Worm (Caenorhabditis elegans) whole organism, L4 larva: ENCODE results near the gene ife-3.
A peak's percentile ranks its signal among the peaks of the same experiment; 100 is the strongest.

Source experiments
- F10B5.3 ChIP-seq: sonication (generic microtip); optimal IDR thresholded peaks from 2 replicates; lab custom pipeline; 2016; ENCODE audit warnings: mild to moderate bottlenecking, missing genetic modification characterization, missing compliant biosample characterization
- F26F4.8 ChIP-seq: fragments of 200-800 bp; sonication (Bioruptor generic); conservative IDR thresholded peaks from 2 replicates; pipeline ENCODE4 v1.3.6; 2022; ENCODE audit warnings: missing genetic modification characterization, missing compliant biosample characterization
- ZK546.5 ChIP-seq, 2 experiments: sonication (generic microtip); optimal IDR thresholded peaks; 2 replicates each; lab custom pipeline; 2017; ENCODE audit warnings: missing biosample characterization in 2 of 2, missing genetic modification characterization in 2 of 2
- aha-1 ChIP-seq: fragments of 150-350 bp; peaks from one replicate; lab custom pipeline; 2014; ENCODE audit warnings: missing biosample characterization, missing genetic modification characterization
- aly-2 ChIP-seq: sonication (generic microtip); optimal IDR thresholded peaks from 2 replicates; lab custom pipeline; 2018; ENCODE audit warnings: missing biosample characterization, missing genetic modification characterization
- ceh-20 ChIP-seq: fragments of 200-800 bp; sonication (Bioruptor generic); IDR thresholded peaks from 2 replicates; pipeline ENCODE4 v1.3.6; 2022; ENCODE audit warnings: missing genetic modification reagents, missing genetic modification characterization, missing compliant biosample characterization
- ceh-32 ChIP-seq: sonication (generic microtip); optimal IDR thresholded peaks from 2 replicates; lab custom pipeline; 2016; ENCODE audit warnings: mild to moderate bottlenecking, missing genetic modification characterization, missing compliant biosample characterization; ENCODE audit not compliant: poor library complexity
- ces-1 ChIP-seq: fragments of 150-350 bp; sonication (generic microtip); optimal IDR thresholded peaks from 4 replicates; lab custom pipeline; 2014; ENCODE audit warnings: missing biosample characterization, missing genetic modification reagents, missing genetic modification characterization
- daf-12 ChIP-seq: fragments of 150-350 bp; optimal IDR thresholded peaks from 2 replicates; lab custom pipeline; 2014; ENCODE audit warnings: missing biosample characterization, missing genetic modification reagents, missing genetic modification characterization
- dmd-6 ChIP-seq: fragments of 200-800 bp; sonication (Bioruptor generic); IDR thresholded peaks from 2 replicates; pipeline ENCODE4 v1.3.6; 2022; ENCODE audit warnings: missing genetic modification reagents, missing genetic modification characterization, missing compliant biosample characterization
- dmd-8 ChIP-seq: fragments of 200-800 bp; sonication (Bioruptor generic); IDR thresholded peaks from 2 replicates; pipeline ENCODE4 v1.3.6; 2022; ENCODE audit warnings: missing genetic modification characterization, missing compliant biosample characterization
- dmd-9 ChIP-seq: fragments of 200-800 bp; sonication (Bioruptor generic); IDR thresholded peaks from 2 replicates; pipeline ENCODE4 v1.3.6; 2022; ENCODE audit warnings: missing genetic modification reagents, missing genetic modification characterization, missing compliant biosample characterization
- dpl-1 ChIP-seq: fragments of 150-350 bp; optimal IDR thresholded peaks from 2 replicates; lab custom pipeline; 2014; ENCODE audit warnings: missing biosample characterization, missing genetic modification reagents, missing genetic modification characterization
- dve-1 ChIP-seq: sonication (generic microtip); optimal IDR thresholded peaks from 2 replicates; lab custom pipeline; 2017; ENCODE audit warnings: antibody characterized with exemption, mild to moderate bottlenecking, missing genetic modification characterization, missing compliant biosample characterization; ENCODE audit not compliant: insufficient read depth
- hlh-11 ChIP-seq: fragments of 200-800 bp; sonication (Bioruptor generic); optimal IDR thresholded peaks from 2 replicates; lab custom pipeline; 2018; ENCODE audit warnings: mild to moderate bottlenecking, missing genetic modification characterization, missing compliant biosample characterization
- hlh-30 ChIP-seq: sonication (generic microtip); optimal IDR thresholded peaks from 2 replicates; lab custom pipeline; 2017; ENCODE audit warnings: antibody characterized with exemption, mild to moderate bottlenecking, missing genetic modification characterization, missing compliant biosample characterization; ENCODE audit not compliant: insufficient read depth
- jun-1 ChIP-seq: fragments of 150-350 bp; optimal IDR thresholded peaks from 2 replicates; lab custom pipeline; 2014; ENCODE audit warnings: missing biosample characterization, missing genetic modification reagents, missing genetic modification characterization
- lin-39 ChIP-seq: fragments of 150-350 bp; optimal IDR thresholded peaks from 2 replicates; lab custom pipeline; 2014; ENCODE audit warnings: missing biosample characterization, missing genetic modification reagents, missing genetic modification characterization
- lir-3 ChIP-seq: sonication (generic microtip); optimal IDR thresholded peaks from 2 replicates; lab custom pipeline; 2016; ENCODE audit warnings: mild to moderate bottlenecking, missing genetic modification characterization, missing compliant biosample characterization
- madf-5 ChIP-seq, 2 experiments: fragments of 200-800 bp; sonication (Bioruptor generic); IDR thresholded peaks; 2 replicates each; pipeline ENCODE4 v1.3.6; 2022; ENCODE audit warnings: missing compliant biosample characterization in 2 of 2, missing genetic modification characterization in 2 of 2
- mdt-29 ChIP-seq: fragments of 200-800 bp; sonication (Bioruptor generic); IDR thresholded peaks from 2 replicates; pipeline ENCODE4 v1.3.6; 2022; ENCODE audit warnings: missing genetic modification reagents, missing genetic modification characterization, missing compliant biosample characterization
- mxl-2 ChIP-seq: fragments of 200-800 bp; sonication (Bioruptor generic); conservative IDR thresholded peaks from 2 replicates; pipeline ENCODE4 v1.3.6; 2022; ENCODE audit warnings: missing genetic modification reagents, missing genetic modification characterization, missing compliant biosample characterization
- nhr-11 ChIP-seq: fragments of 150-350 bp; optimal IDR thresholded peaks from 2 replicates; lab custom pipeline; 2014; ENCODE audit warnings: missing biosample characterization, missing genetic modification characterization
- nhr-111 ChIP-seq: fragments of 200-800 bp; sonication (Bioruptor generic); optimal IDR thresholded peaks from 2 replicates; lab custom pipeline; 2018; ENCODE audit warnings: mild to moderate bottlenecking, missing genetic modification characterization, missing compliant biosample characterization
- nhr-25 ChIP-seq: sonication (generic microtip); optimal IDR thresholded peaks from 2 replicates; lab custom pipeline; 2017; ENCODE audit warnings: missing genetic modification characterization, mild to moderate bottlenecking, missing compliant biosample characterization, antibody characterized with exemption, moderate library complexity, borderline replicate concordance; ENCODE audit not compliant: insufficient read depth
- nhr-28 ChIP-seq: fragments of 150-350 bp; optimal IDR thresholded peaks from 2 replicates; lab custom pipeline; 2014; ENCODE audit warnings: missing biosample characterization, missing genetic modification characterization
- nhr-48 ChIP-seq: sonication (generic microtip); optimal IDR thresholded peaks from 2 replicates; lab custom pipeline; 2016; ENCODE audit warnings: mild to moderate bottlenecking, missing genetic modification characterization, missing compliant biosample characterization
- php-3 ChIP-seq: fragments of 200-800 bp; sonication (Bioruptor generic); IDR thresholded peaks from 2 replicates; pipeline ENCODE4 v1.3.6; 2022; ENCODE audit warnings: missing genetic modification reagents, missing genetic modification characterization, missing compliant biosample characterization
- pqm-1 ChIP-seq: sonication (generic microtip); optimal IDR thresholded peaks from 2 replicates; lab custom pipeline; 2017; ENCODE audit warnings: missing biosample characterization, missing genetic modification characterization
- snpc-1.2 ChIP-seq: fragments of 200-800 bp; sonication (Bioruptor generic); IDR thresholded peaks from 2 replicates; pipeline ENCODE4 v1.3.6; 2022; ENCODE audit warnings: missing genetic modification reagents, missing genetic modification characterization, missing compliant biosample characterization
- spr-1 ChIP-seq: sonication (generic microtip); optimal IDR thresholded peaks from 2 replicates; lab custom pipeline; 2016; ENCODE audit warnings: mild to moderate bottlenecking, missing genetic modification characterization, missing compliant biosample characterization
- tag-97 ChIP-seq: fragments of 200-800 bp; sonication (Bioruptor generic); IDR thresholded peaks from 2 replicates; pipeline ENCODE4 v1.3.6; 2022; ENCODE audit warnings: missing genetic modification characterization, missing compliant biosample characterization
- tra-1 ChIP-seq: fragments of 200-800 bp; sonication (Bioruptor generic); IDR thresholded peaks from 2 replicates; pipeline ENCODE4 v1.3.6; 2022; ENCODE audit warnings: missing genetic modification reagents, missing genetic modification characterization, missing compliant biosample characterization
- unc-62 ChIP-seq, 3 experiments: fragments of 150-350 bp in 1 of 3; sonication (generic microtip); optimal IDR thresholded peaks in 2 of 3; peaks in 1 of 3; 1 replicate in 1 of 3; 2 replicates in 2 of 3; lab custom pipeline; 2014 to 2017; ENCODE audit warnings: missing biosample characterization in 3 of 3, missing genetic modification characterization in 3 of 3, missing genetic modification reagents in 3 of 3, missing genotype in 1 of 3
- vab-7 ChIP-seq: fragments of 200-800 bp; sonication (Bioruptor generic); IDR thresholded peaks from 2 replicates; pipeline ENCODE4 v1.3.6; 2022; ENCODE audit warnings: missing genetic modification reagents, missing genetic modification characterization, missing compliant biosample characterization
- zag-1 ChIP-seq: fragments of 150-350 bp; optimal IDR thresholded peaks from 2 replicates; lab custom pipeline; 2014; ENCODE audit warnings: missing biosample characterization, missing genetic modification characterization

The ife-3 gene

DNA sequence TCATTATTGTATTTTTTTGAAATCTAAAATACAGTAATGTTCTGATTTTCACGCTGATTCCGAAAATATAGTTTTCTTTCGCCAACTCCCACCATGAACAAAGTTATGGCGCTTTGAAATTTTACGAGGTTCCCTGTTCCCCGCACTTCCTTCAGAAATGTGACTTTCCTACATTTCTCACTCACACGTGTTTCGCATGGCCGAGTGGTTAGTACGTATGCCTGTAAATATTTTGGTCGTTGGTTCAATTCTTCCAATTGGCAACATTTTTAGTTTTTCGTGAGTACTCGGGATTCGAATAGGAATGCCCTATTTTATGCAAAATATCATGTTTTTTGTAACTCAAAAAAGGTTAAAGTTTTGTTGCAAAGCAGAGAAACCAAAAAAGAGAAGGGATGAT is 45.7 kb upstream of the ife-3 start (continued):
- TF ChIP-seq hlh-30 (peak; percentile 62), php-3 (GFP tag; lab: Robert Waterston, UW) (peak; percentile 76), dmd-9 (GFP tag; lab: Robert Waterston, UW) (0 out of 2 replicates have a peak, but pooled peaks have one; percentile 10), daf-12 (tag; lab: Kevin White, UChicago) (no peak), ceh-32 (tag; lab: Kevin White, UChicago) (peak; percentile 7), hlh-11 (no peak), lir-3 (tag; lab: Kevin White, UChicago) (peak; percentile 37), nhr-48 (tag; lab: Kevin White, UChicago) (peak; percentile 5), lin-39 (no peak), pqm-1 (tag; lab: Kevin White, UChicago) (no peak), aha-1 (peak; percentile 87), tag-97 (no peak)

- TF ChIP-seq unc-62 (GFP tag; optimal IDR thresholded peaks at IDR 0.05 in 1 of 2; lab: Kevin White, UChicago) (no peak), unc-62 (tag; optimal IDR thresholded peaks at IDR 0.05; lab: Kevin White, UChicago) (no peak), aly-2 (tag; lab: Kevin White, UChicago) (no peak), madf-5 (GFP tag; IDR thresholded peaks at IDR 0.05; lab: Robert Waterston, UW) (no peak), nhr-25 (tag; lab: Kevin White, UChicago) (no peak), vab-7 (GFP tag; lab: Robert Waterston, UW) (no peak), mdt-29 (no peak), zag-1 (tag; lab: Kevin White, UChicago) (no peak), dve-1 (no peak), nhr-11 (tag; lab: Kevin White, UChicago) (no peak), spr-1 (tag; lab: Kevin White, UChicago) (no peak), nhr-111 (GFP tag; lab: Kevin White, UChicago) (no peak), dpl-1 (no peak), ces-1 (no peak), jun-1 (tag; lab: Kevin White, UChicago) (no peak), snpc-1.2 (no peak), lin-39 (no peak), mxl-2 (GFP tag; lab: Robert Waterston, UW) (no peak), F10B5.3 (no peak), F26F4.8 (GFP tag; lab: Robert Waterston, UW) (no peak), dmd-8 (no peak)
- TF ChIP-seq, all 104 proteins: peak for 0
Observed at ce11 chrV:48622-49021, 41.0 kb upstream of the ife-3 start, which contains the start of gene B0348.1. B0348.1 (plus strand) TSS chrV:48922.

- TF ChIP-seq dmd-6 (GFP tag; lab: Robert Waterston, UW) (peak; percentile 83), pqm-1 (tag; lab: Kevin White, UChicago) (peak; percentile 70), ZK546.5 (tag; optimal IDR thresholded peaks at IDR 0.05; lab: Kevin White, UChicago) (no peak), php-3 (GFP tag; lab: Robert Waterston, UW) (0 out of 2 replicates have a peak, but pooled peaks have one; percentile 15), tra-1 (GFP tag; lab: Robert Waterston, UW) (0 out of 2 replicates have a peak, but pooled peaks have one; percentile 53), dve-1 (peak; percentile 51), nhr-28 (tag; lab: Kevin White, UChicago) (peak; percentile 67), mdt-29 (no peak), unc-62 (GFP tag; optimal IDR thresholded peaks at IDR 0.05 in 1 of 2; lab: Kevin White, UChicago) (peak in 1 of 2 experiments; percentile 44), unc-62 (tag; optimal IDR thresholded peaks at IDR 0.05; lab: Kevin White, UChicago) (no peak), hlh-11 (peak; percentile 60)
Observed at ce11 chrV:47799-48198, 40.2 kb upstream of the ife-3 start.

DNA sequence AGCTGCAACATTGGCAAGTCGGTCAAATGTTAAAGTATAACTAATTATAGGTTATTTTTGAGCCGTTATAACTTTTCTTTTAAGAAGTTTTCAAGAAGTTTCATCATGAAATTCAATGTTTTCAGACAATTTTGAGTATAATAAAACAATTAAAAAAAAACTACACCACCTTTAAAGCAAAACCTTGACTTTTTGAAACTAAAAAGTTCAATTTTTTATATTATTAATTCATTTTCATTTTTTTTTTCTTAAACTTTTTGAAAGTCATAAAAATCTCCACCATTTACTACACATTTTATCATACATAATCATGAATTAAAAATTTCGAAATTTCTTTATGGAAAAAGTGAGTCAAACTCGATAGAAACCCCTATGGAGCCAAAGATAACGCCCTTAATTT is 37.4 kb upstream of the ife-3 start, which contains the start of gene B0348.2:
B0348.2 (plus strand) TSS at position 301 of the 400 bp plus-strand sequence.
- TF ChIP-seq aha-1: peak; percentile 39
- no peak for TF ChIP-seq ceh-20 (GFP tag; lab: Robert Waterston, UW)
